Fruit fly (Drosophila melanogaster) S2 (cell line): ENCODE data around the gene CG3306.

Experiments
- CG8478 ChIP-seq: fragments of >200 bp; optimal IDR thresholded peaks from 2 replicates; lab custom pipeline; 2018
- CTCF ChIP-seq, 2 experiments: fragments of >200 bp; optimal IDR thresholded peaks; 2 replicates each; lab custom pipeline; 2018

dm6 chr3L:9601225-9601624 is at the start of gene CG3306, which contains the start of gene CG3088:
- TF ChIP-seq CG8478 (lab: Kevin White, UChicago) (no peak), CTCF (optimal IDR thresholded peaks at IDR 0.05; lab: Kevin White, UChicago) (no peak)
